Fruit fly (Drosophila melanogaster) whole organism, embryonic: ENCODE data around the gene CG33158.

Source experiments
- Ada2b ChIP-seq: fragments of 200-800 bp; sonication (Bioruptor generic); IDR thresholded peaks from 2 replicates; pipeline ENCODE4 v1.3.6; 2022; ENCODE audit warnings: missing biosample characterization, missing genetic modification characterization
- Aef1 ChIP-seq: fragments of 200-800 bp; sonication (Bioruptor generic); IDR thresholded peaks from 3 replicates; pipeline ENCODE4 v1.3.6; 2022; ENCODE audit warnings: missing biosample characterization, missing genetic modification characterization
- BtbVII ChIP-seq: fragments of 200-800 bp; sonication (Bioruptor generic); optimal IDR thresholded peaks from 3 replicates; lab custom pipeline; 2017; ENCODE audit warnings: missing biosample characterization, mild to moderate bottlenecking, missing genetic modification characterization
- CG10209 ChIP-seq: fragments of 200-800 bp; sonication (Bioruptor generic); optimal IDR thresholded peaks from 3 replicates; lab custom pipeline; 2017; ENCODE audit warnings: missing biosample characterization, mild to moderate bottlenecking, missing genetic modification characterization, missing genetic modification reagents
- CG10462 ChIP-seq: fragments of 200-800 bp; sonication (Bioruptor generic); optimal IDR thresholded peaks from 2 replicates; lab custom pipeline; 2016; ENCODE audit warnings: missing biosample characterization, missing genetic modification characterization
- CG10654 ChIP-seq: fragments of 200-800 bp; sonication (Bioruptor generic); optimal IDR thresholded peaks from 2 replicates; lab custom pipeline; 2016; ENCODE audit warnings: missing biosample characterization, missing genetic modification characterization
- CG11696 ChIP-seq: fragments of 200-800 bp; sonication (Bioruptor generic); IDR thresholded peaks from 2 replicates; pipeline ENCODE4 v1.3.6; 2022; ENCODE audit warnings: missing biosample characterization, missing genetic modification characterization
- CG12744 ChIP-seq: fragments of 200-800 bp; sonication (Bioruptor generic); optimal IDR thresholded peaks from 2 replicates; lab custom pipeline; 2016; ENCODE audit warnings: missing biosample characterization, missing genetic modification characterization
- CG13624 ChIP-seq: fragments of 200-800 bp; sonication (Bioruptor generic); optimal IDR thresholded peaks from 2 replicates; lab custom pipeline; 2016; ENCODE audit warnings: missing biosample characterization, missing genetic modification characterization
- CG14860 ChIP-seq: fragments of 200-800 bp; sonication (Bioruptor generic); IDR thresholded peaks from 3 replicates; pipeline ENCODE4 v1.3.6; 2022; ENCODE audit warnings: missing biosample characterization, missing genetic modification characterization; ENCODE audit not compliant: partially characterized antibody
- CG1529 ChIP-seq: fragments of 200-800 bp; sonication (Bioruptor generic); optimal IDR thresholded peaks from 3 replicates; lab custom pipeline; 2018; ENCODE audit warnings: missing biosample characterization, missing genetic modification characterization
- CG15479 ChIP-seq: fragments of 200-800 bp; sonication (Bioruptor generic); optimal IDR thresholded peaks from 3 replicates; lab custom pipeline; 2019; ENCODE audit warnings: missing biosample characterization, mild to moderate bottlenecking, missing genetic modification characterization, moderate library complexity
- CG17568 ChIP-seq: fragments of 200-800 bp; sonication (Bioruptor generic); optimal IDR thresholded peaks from 2 replicates; lab custom pipeline; 2018; ENCODE audit warnings: missing biosample characterization, mild to moderate bottlenecking, missing genetic modification characterization, moderate library complexity
- CG17612 ChIP-seq: fragments of 200-800 bp; sonication (Bioruptor generic); IDR thresholded peaks from 2 replicates; pipeline ENCODE4 v1.3.6; 2022; ENCODE audit warnings: missing biosample characterization, missing genetic modification characterization
- CG1792 ChIP-seq: fragments of 200-800 bp; sonication (Bioruptor generic); optimal IDR thresholded peaks from 2 replicates; lab custom pipeline; 2016; ENCODE audit warnings: missing biosample characterization, missing genetic modification characterization
- CG2712 ChIP-seq: fragments of 200-800 bp; optimal IDR thresholded peaks from 3 replicates; lab custom pipeline; 2019; ENCODE audit warnings: missing biosample characterization, mild to moderate bottlenecking, missing genetic modification characterization, moderate library complexity
- CG4424 ChIP-seq: fragments of 200-800 bp; sonication (Bioruptor generic); optimal IDR thresholded peaks from 3 replicates; lab custom pipeline; 2016; ENCODE audit warnings: missing biosample characterization, missing genetic modification characterization
- CG5953 ChIP-seq: fragments of 200-800 bp; sonication (Bioruptor generic); IDR thresholded peaks from 2 replicates; pipeline ENCODE4 v1.3.6; 2022; ENCODE audit warnings: missing biosample characterization, missing genetic modification characterization
- CG6175 ChIP-seq: fragments of 200-800 bp; sonication (Bioruptor generic); IDR thresholded peaks from 3 replicates; pipeline ENCODE4 v1.3.6; 2022; ENCODE audit warnings: missing biosample characterization, missing genetic modification characterization
- CG7271 ChIP-seq: fragments of 200-800 bp; sonication (Bioruptor generic); optimal IDR thresholded peaks from 2 replicates; lab custom pipeline; 2018; ENCODE audit warnings: missing biosample characterization, mild to moderate bottlenecking, missing genetic modification characterization, moderate library complexity
- CG7556 ChIP-seq: fragments of 200-800 bp; sonication (Bioruptor generic); optimal IDR thresholded peaks from 2 replicates; lab custom pipeline; 2017; ENCODE audit warnings: missing biosample characterization, mild to moderate bottlenecking, missing genetic modification characterization
- CG8089 ChIP-seq: fragments of 200-800 bp; sonication (Bioruptor generic); optimal IDR thresholded peaks from 3 replicates; lab custom pipeline; 2016; ENCODE audit warnings: missing biosample characterization, missing genetic modification characterization
- CG8359 ChIP-seq: fragments of 200-800 bp; sonication (Bioruptor generic); optimal IDR thresholded peaks from 2 replicates; lab custom pipeline; 2017; ENCODE audit warnings: missing biosample characterization, mild to moderate bottlenecking, missing genetic modification characterization, borderline replicate concordance
- CG9876 ChIP-seq: fragments of 200-800 bp; sonication (Bioruptor generic); optimal IDR thresholded peaks from 2 replicates; lab custom pipeline; 2016; ENCODE audit warnings: missing biosample characterization, missing genetic modification characterization
- CkIIα-i1 ChIP-seq: fragments of 200-800 bp; sonication (Bioruptor generic); IDR thresholded peaks from 2 replicates; pipeline ENCODE4 v1.3.6; 2022; ENCODE audit warnings: missing biosample characterization, missing genetic modification characterization
- Hr78 ChIP-seq, 2 experiments: fragments of 200-800 bp in 1 of 2; fragments of >200 bp in 1 of 2; sonication (Bioruptor generic) in 1 of 2; optimal IDR thresholded peaks; 2 replicates each; lab custom pipeline; 2017 to 2019; ENCODE audit warnings: missing biosample characterization in 2 of 2, missing genetic modification characterization in 2 of 2, mild to moderate bottlenecking in 1 of 2, moderate library complexity in 1 of 2
- Lhr ChIP-seq: fragments of 200-800 bp; sonication (Bioruptor generic); optimal IDR thresholded peaks from 3 replicates; lab custom pipeline; 2017; ENCODE audit warnings: mild to moderate bottlenecking, missing biosample characterization, missing genetic modification reagents, missing genetic modification characterization
- Med ChIP-seq: fragments of 200-800 bp; sonication (Bioruptor generic); peaks from one replicate; lab custom pipeline; 2016; ENCODE audit warnings: missing biosample characterization, missing genetic modification characterization, mild to moderate bottlenecking, inconsistent platforms, moderate library complexity
- Nf-YA ChIP-seq: fragments of 200-800 bp; sonication (Bioruptor generic); IDR thresholded peaks from 2 replicates; pipeline ENCODE4 v1.3.6; 2022; ENCODE audit warnings: missing biosample characterization, missing genetic modification characterization
- Nf-YB ChIP-seq: fragments of 200-800 bp; sonication (Bioruptor generic); optimal IDR thresholded peaks from 3 replicates; lab custom pipeline; 2019; ENCODE audit warnings: missing biosample characterization, mild to moderate bottlenecking, missing genetic modification characterization, moderate library complexity
- Opbp ChIP-seq: fragments of 200-800 bp; sonication (Bioruptor generic); IDR thresholded peaks from 3 replicates; pipeline ENCODE4 v1.3.6; 2022; ENCODE audit warnings: missing biosample characterization, missing genetic modification characterization; ENCODE audit not compliant: partially characterized antibody
- Spps ChIP-seq: fragments of 200-800 bp; sonication (Bioruptor generic); optimal IDR thresholded peaks from 2 replicates; lab custom pipeline; 2018; ENCODE audit warnings: missing biosample characterization, mild to moderate bottlenecking, missing genetic modification characterization
- Sry-β ChIP-seq: fragments of 200-800 bp; sonication (Bioruptor generic); optimal IDR thresholded peaks from 2 replicates; lab custom pipeline; 2018; ENCODE audit warnings: missing biosample characterization, mild to moderate bottlenecking, missing genetic modification characterization, moderate library complexity
- br ChIP-seq: fragments of >200 bp; optimal IDR thresholded peaks from 2 replicates; lab custom pipeline; 2017
- ci ChIP-seq: fragments of 200-800 bp; sonication (Bioruptor generic); IDR thresholded peaks from 3 replicates; pipeline ENCODE4 v1.3.6; 2022; ENCODE audit warnings: missing biosample characterization, missing genetic modification characterization
- crc ChIP-seq: fragments of 200-800 bp; sonication (Bioruptor generic); optimal IDR thresholded peaks from 2 replicates; lab custom pipeline; 2016; ENCODE audit warnings: missing biosample characterization, missing genetic modification characterization
- dm ChIP-seq: fragments of 200-800 bp; sonication (Bioruptor generic); optimal IDR thresholded peaks from 3 replicates; lab custom pipeline; 2016; ENCODE audit warnings: missing biosample characterization, missing genetic modification characterization
- hbn ChIP-seq: fragments of 200-800 bp; sonication (Bioruptor generic); IDR thresholded peaks from 2 replicates; pipeline ENCODE4 v1.3.6; 2022; ENCODE audit warnings: missing biosample characterization, missing genetic modification characterization; ENCODE audit not compliant: partially characterized antibody
- kni ChIP-seq: fragments of 200-800 bp; sonication (Bioruptor generic); optimal IDR thresholded peaks from 3 replicates; lab custom pipeline; 2017; ENCODE audit warnings: mild to moderate bottlenecking, missing biosample characterization, missing genetic modification reagents, missing genetic modification characterization
- maf-S ChIP-seq: fragments of 200-800 bp; sonication (Bioruptor generic); optimal IDR thresholded peaks from 2 replicates; lab custom pipeline; 2016; ENCODE audit warnings: missing biosample characterization, missing genetic modification characterization
- nerfin-2 ChIP-seq: fragments of 200-800 bp; sonication (Bioruptor generic); IDR thresholded peaks from 2 replicates; pipeline ENCODE4 v1.3.6; 2022; ENCODE audit warnings: missing biosample characterization, missing genetic modification characterization; ENCODE audit not compliant: partially characterized antibody
- onecut ChIP-seq: fragments of 200-800 bp; sonication (Bioruptor generic); IDR thresholded peaks from 2 replicates; pipeline ENCODE4 v1.3.6; 2022; ENCODE audit warnings: missing biosample characterization, missing genetic modification characterization
- otp ChIP-seq: fragments of 200-800 bp; sonication (Bioruptor generic); IDR thresholded peaks from 3 replicates; pipeline ENCODE4, ENCODE4 v1.3.6; 2022; ENCODE audit warnings: missing biosample characterization, missing genetic modification characterization
- ranshi ChIP-seq: fragments of 200-800 bp; sonication (Bioruptor generic); IDR thresholded peaks from 2 replicates; pipeline ENCODE4 v1.3.6; 2022; ENCODE audit warnings: missing biosample characterization, missing genetic modification characterization
- ro ChIP-seq: fragments of 200-800 bp; sonication (Bioruptor generic); IDR thresholded peaks from 2 replicates; pipeline ENCODE4 v1.3.6; 2022; ENCODE audit warnings: missing biosample characterization, missing genetic modification characterization
- row ChIP-seq: fragments of 200-800 bp; sonication (Bioruptor generic); IDR thresholded peaks from 3 replicates; pipeline ENCODE4 v1.3.6; 2022; ENCODE audit warnings: missing biosample characterization, missing genetic modification characterization
- scrt ChIP-seq: fragments of 200-800 bp; sonication (Bioruptor generic); optimal IDR thresholded peaks from 2 replicates; lab custom pipeline; 2018; ENCODE audit warnings: missing biosample characterization, mild to moderate bottlenecking, missing genetic modification characterization, moderate library complexity
- sisA ChIP-seq: fragments of 200-800 bp; sonication (Bioruptor generic); IDR thresholded peaks from 2 replicates; pipeline ENCODE4 v1.3.6; 2022; ENCODE audit warnings: missing biosample characterization, missing genetic modification characterization
- tin ChIP-seq: fragments of 200-800 bp; sonication (Bioruptor generic); optimal IDR thresholded peaks from 3 replicates; lab custom pipeline; 2016; ENCODE audit warnings: missing biosample characterization, missing genetic modification characterization
- ttk ChIP-seq: fragments of 200-800 bp; sonication (Bioruptor generic); IDR thresholded peaks from 2 replicates; pipeline ENCODE4 v2.1.2; 2022; ENCODE audit warnings: missing biosample characterization, missing genetic modification characterization
- unc-4 ChIP-seq: fragments of 200-800 bp; sonication (Bioruptor generic); IDR thresholded peaks from 2 replicates; pipeline ENCODE4 v1.3.6; 2022; ENCODE audit warnings: missing biosample characterization, missing genetic modification characterization; ENCODE audit not compliant: partially characterized antibody
- vvl ChIP-seq: fragments of 200-800 bp; sonication (Bioruptor generic); IDR thresholded peaks from 2 replicates; pipeline ENCODE4 v1.3.6; 2022; ENCODE audit warnings: missing biosample characterization, missing genetic modification characterization

Gene CG33158

DNA sequence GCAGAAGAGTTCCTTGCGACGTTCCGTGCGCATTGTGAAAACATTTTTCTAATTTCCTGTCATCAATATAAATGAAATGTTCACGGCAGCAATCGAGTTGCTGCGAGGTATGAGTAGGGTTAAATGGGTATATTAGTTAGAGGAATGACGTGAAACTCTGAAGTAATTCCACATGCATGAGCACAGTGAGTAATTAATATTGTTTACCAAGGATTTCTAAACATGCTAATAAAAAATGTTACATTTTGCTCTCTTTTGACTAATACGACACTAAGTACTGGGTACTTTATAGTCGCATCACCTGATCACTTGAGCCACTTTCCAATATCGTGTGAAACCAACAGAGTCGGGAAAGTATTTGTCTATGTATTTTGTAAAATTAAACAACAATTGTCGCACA is 124.8 kb downstream of the CG33158 start (continued):
- TF ChIP-seq br (lab: Kevin White, UChicago) (no peak), tin (GFP tag; lab: Kevin White, UChicago) (peak; percentile 15), Med (no peak), CG5953 (GFP tag; lab: Robert Waterston, UW) (peak; percentile 13; the same call in 1 of the 2 replicates), CG15479 (GFP tag; lab: Kevin White, UChicago) (no peak), CG17568 (GFP tag; lab: Kevin White, UChicago) (no peak), crc (GFP tag; lab: Kevin White, UChicago) (no peak), dm (GFP tag; lab: Kevin White, UChicago) (no peak), unc-4 (GFP tag; lab: Robert Waterston, UW) (no peak), CG14860 (GFP tag; lab: Robert Waterston, UW) (no peak), CG13624 (GFP tag; lab: Kevin White, UChicago) (no peak), CG8089 (GFP tag; lab: Kevin White, UChicago) (peak; percentile 3), ro (GFP tag; lab: Robert Waterston, UW) (no peak), otp (GFP tag; lab: Robert Waterston, UW) (0 out of 3 replicates have a peak, but pooled peaks have one; percentile 37), BtbVII (GFP tag; lab: Kevin White, UChicago) (no peak), Nf-YB (GFP tag; lab: Kevin White, UChicago) (no peak), ranshi (GFP tag; lab: Robert Waterston, UW) (peak; percentile 19; the same call in 1 of the 2 replicates), row (GFP tag; lab: Robert Waterston, UW) (no peak), kni (no peak), CG9876 (GFP tag; lab: Kevin White, UChicago) (no peak), nerfin-2 (GFP tag; lab: Robert Waterston, UW) (no peak), ttk (GFP tag; lab: Robert Waterston, UW) (no peak), CG11696 (GFP tag; lab: Robert Waterston, UW) (no peak), CG17612 (GFP tag; lab: Robert Waterston, UW) (no peak), Spps (tag; lab: Kevin White, UChicago) (no peak), Hr78 (GFP tag; optimal IDR thresholded peaks at IDR 0.05; lab: Kevin White, UChicago) (no peak), CG8359 (GFP tag; lab: Kevin White, UChicago) (no peak), sisA (GFP tag; lab: Robert Waterston, UW) (peak; percentile 62), CG7271 (tag; lab: Kevin White, UChicago) (no peak), CG7556 (GFP tag; lab: Kevin White, UChicago) (no peak), CG10654 (GFP tag; lab: Kevin White, UChicago) (peak; percentile 27), vvl (GFP tag; lab: Robert Waterston, UW) (no peak), Nf-YA (GFP tag; lab: Robert Waterston, UW) (0 out of 2 replicates have a peak, but pooled peaks have one; percentile 25), Sry-β (GFP tag; lab: Kevin White, UChicago) (no peak), scrt (GFP tag; lab: Kevin White, UChicago) (no peak), CG4424 (GFP tag; lab: Kevin White, UChicago) (peak; percentile 35), Aef1 (GFP tag; lab: Robert Waterston, UW) (no peak), CG10462 (GFP tag; lab: Kevin White, UChicago) (no peak), Ada2b (0 out of 2 replicates have a peak, but pooled peaks have one; percentile 18), Opbp (GFP tag; lab: Robert Waterston, UW) (no peak), maf-S (no peak), CG12744 (GFP tag; lab: Kevin White, UChicago) (no peak), CG1529 (GFP tag; lab: Kevin White, UChicago) (no peak), CG1792 (GFP tag; lab: Kevin White, UChicago) (no peak), Lhr (GFP tag; lab: Kevin White, UChicago) (no peak), CG6175 (GFP tag; lab: Robert Waterston, UW) (no peak), CkIIα-i1 (GFP tag; lab: Robert Waterston, UW) (no peak), CG2712 (tag; lab: Kevin White, UChicago) (no peak), onecut (GFP tag; lab: Robert Waterston, UW) (no peak), ci (GFP tag; lab: Robert Waterston, UW) (peak; percentile 71), CG10209 (GFP tag; lab: Kevin White, UChicago) (peak; percentile 31), hbn (GFP tag; lab: Robert Waterston, UW) (no peak)
